Worm (Caenorhabditis elegans) whole organism, young adult: ENCODE data around the gene F46C3.7.

Source experiments
- Y67H2A.10 ChIP-seq: fragments of 200-800 bp; sonication (Bioruptor generic); conservative IDR thresholded peaks from 2 replicates; pipeline ENCODE4 v1.3.6; 2022; ENCODE audit warnings: missing genetic modification reagents, missing genetic modification characterization, missing compliant biosample characterization
- ZK185.1 ChIP-seq: sonication (generic microtip); optimal IDR thresholded peaks from 2 replicates; lab custom pipeline; 2016; ENCODE audit warnings: mild to moderate bottlenecking, missing genetic modification characterization, missing compliant biosample characterization; ENCODE audit not compliant: poor library complexity, severe bottlenecking
- cebp-2 ChIP-seq: fragments of 200-800 bp; sonication (Bioruptor generic); IDR thresholded peaks from 2 replicates; pipeline ENCODE4 v1.3.6; 2022; ENCODE audit warnings: missing genetic modification characterization, missing compliant biosample characterization
- ceh-40 ChIP-seq: fragments of 200-800 bp; sonication (Bioruptor generic); IDR thresholded peaks from 2 replicates; pipeline ENCODE4 v1.3.6; 2022; ENCODE audit warnings: missing genetic modification characterization, missing compliant biosample characterization
- dox-1 ChIP-seq: fragments of 200-800 bp; sonication (Bioruptor generic); IDR thresholded peaks from 2 replicates; pipeline ENCODE4 v1.3.6; 2022; ENCODE audit warnings: missing genetic modification reagents, missing genetic modification characterization, missing compliant biosample characterization
- hmg-20 ChIP-seq: fragments of 200-800 bp; sonication (Bioruptor generic); IDR thresholded peaks from 2 replicates; pipeline ENCODE4 v1.3.6; 2022; ENCODE audit warnings: missing genetic modification reagents, missing genetic modification characterization, missing compliant biosample characterization
- hrde-1 ChIP-seq: sonication (generic microtip); optimal IDR thresholded peaks from 2 replicates; lab custom pipeline; 2016; ENCODE audit warnings: missing genetic modification characterization, mild to moderate bottlenecking, missing compliant biosample characterization, moderate library complexity, missing genotype, missing genetic modification reagents, borderline replicate concordance
- nhr-179 ChIP-seq: sonication (generic microtip); optimal IDR thresholded peaks from 2 replicates; lab custom pipeline; 2016; ENCODE audit warnings: mild to moderate bottlenecking, missing genetic modification characterization, missing compliant biosample characterization
- snpc-4 ChIP-seq, 5 experiments: fragments of 150-350 bp in 1 of 5; sonication (generic microtip) in 4 of 5; optimal IDR thresholded peaks; 2 replicates each; lab custom pipeline; 2014 to 2018; ENCODE audit warnings: missing genetic modification characterization in 5 of 5, missing biosample characterization in 3 of 5, antibody characterized with exemption in 2 of 5, mild to moderate bottlenecking in 2 of 5, missing compliant biosample characterization in 2 of 5, missing genotype in 2 of 5, moderate library complexity in 2 of 5, missing genetic modification reagents in 1 of 5
- unc-62 ChIP-seq: fragments of 150-350 bp; optimal IDR thresholded peaks from 2 replicates; lab custom pipeline; 2014; ENCODE audit warnings: missing biosample characterization, missing genetic modification reagents, missing genetic modification characterization
- zim-3 ChIP-seq: sonication (generic microtip); optimal IDR thresholded peaks from 2 replicates; lab custom pipeline; 2017; ENCODE audit warnings: mild to moderate bottlenecking, missing genetic modification characterization, moderate library complexity, missing compliant biosample characterization

DNA sequence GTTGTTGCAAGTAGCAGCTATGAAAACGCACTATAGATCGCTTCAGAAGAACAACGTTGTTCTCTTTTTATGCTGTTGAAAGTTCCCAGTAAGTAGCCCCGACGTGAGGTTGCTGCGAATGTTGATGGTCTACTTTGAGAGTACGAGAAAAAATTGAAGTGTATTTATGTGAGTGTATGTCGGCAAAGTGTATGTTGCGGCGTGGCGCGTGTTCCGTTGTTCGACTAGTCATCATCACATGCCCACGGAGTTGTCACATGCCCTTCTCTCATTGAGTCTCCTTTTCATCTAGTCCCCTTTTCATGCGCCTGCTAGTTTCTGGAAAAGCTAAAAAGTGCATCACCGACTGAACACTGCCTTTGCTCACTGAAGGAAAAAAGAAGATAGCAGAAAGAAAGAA is 32.1 kb downstream of the F46C3.7 start:
- TF ChIP-seq unc-62 (GFP tag; lab: Kevin White, UChicago) (no peak), ZK185.1 (tag; lab: Kevin White, UChicago) (no peak), snpc-4 (GFP tag; optimal IDR thresholded peaks at IDR 0.05; lab: Kevin White, UChicago) (no peak), snpc-4 (tag; optimal IDR thresholded peaks at IDR 0.05; lab: Kevin White, UChicago) (peak in 2 of 4 experiments; percentile 22 to 43), cebp-2 (no peak), hrde-1 (tag; lab: Kevin White, UChicago) (no peak), hmg-20 (GFP tag; lab: Robert Waterston, UW) (no peak), dox-1 (GFP tag; lab: Robert Waterston, UW) (peak; percentile 30; the same call in 1 of the 2 replicates), ceh-40 (GFP tag; lab: Robert Waterston, UW) (no peak), nhr-179 (tag; lab: Kevin White, UChicago) (no peak), Y67H2A.10 (GFP tag; lab: Robert Waterston, UW) (no peak; the same call in 1 of the 2 replicates), zim-3 (no peak)
